Fruit fly (Drosophila melanogaster) whole organism, adult: ENCODE results near the gene CG32633.

Experiments used
- CG11617 ChIP-seq: fragments of 200-800 bp; sonication (Bioruptor generic); optimal IDR thresholded peaks from 2 replicates; lab custom pipeline; 2017; ENCODE audit warnings: mild to moderate bottlenecking, missing biosample characterization, missing genetic modification reagents, missing genetic modification characterization
- CG12768 ChIP-seq: fragments of 200-800 bp; sonication (Bioruptor generic); optimal IDR thresholded peaks from 2 replicates; lab custom pipeline; 2017; ENCODE audit warnings: missing biosample characterization, missing genetic modification characterization, mild to moderate bottlenecking, moderate library complexity, missing genetic modification reagents
- CG14711 ChIP-seq: fragments of 200-800 bp; sonication (Bioruptor generic); optimal IDR thresholded peaks from 2 replicates; lab custom pipeline; 2018; ENCODE audit warnings: missing biosample characterization, mild to moderate bottlenecking, missing genetic modification characterization, moderate library complexity
- CG5204 ChIP-seq: fragments of 200-800 bp; sonication (Bioruptor generic); optimal IDR thresholded peaks from 2 replicates; lab custom pipeline; 2016; ENCODE audit warnings: missing biosample characterization, missing genetic modification characterization
- CG7101 ChIP-seq: fragments of 200-800 bp; sonication (Bioruptor generic); optimal IDR thresholded peaks from 2 replicates; lab custom pipeline; 2018; ENCODE audit warnings: missing biosample characterization, mild to moderate bottlenecking, missing genetic modification characterization, moderate library complexity
- Crg-1 ChIP-seq: fragments of 200-800 bp; sonication (Bioruptor generic); optimal IDR thresholded peaks from 2 replicates; lab custom pipeline; 2016; ENCODE audit warnings: missing biosample characterization, missing genetic modification characterization
- Hr96 ChIP-seq: fragments of 200-800 bp; sonication (Bioruptor generic); optimal IDR thresholded peaks from 2 replicates; lab custom pipeline; 2016; ENCODE audit warnings: missing biosample characterization, missing genetic modification characterization
- cic ChIP-seq: fragments of 200-800 bp; sonication (Bioruptor generic); optimal IDR thresholded peaks from 2 replicates; lab custom pipeline; 2017; ENCODE audit warnings: missing biosample characterization, mild to moderate bottlenecking, missing genetic modification characterization, moderate library complexity
- kay ChIP-seq: fragments of 200-800 bp; sonication (Bioruptor generic); peaks from one replicate; lab custom pipeline; 2016; ENCODE audit warnings: missing biosample characterization, missing genetic modification characterization, borderline replicate concordance
- ovo ChIP-seq: fragments of 200-800 bp; sonication (Bioruptor generic); optimal IDR thresholded peaks from 2 replicates; lab custom pipeline; 2016; ENCODE audit warnings: missing biosample characterization, missing genetic modification characterization
- pad ChIP-seq: fragments of 200-800 bp; sonication (Bioruptor generic); optimal IDR thresholded peaks from 3 replicates; lab custom pipeline; 2017; ENCODE audit warnings: missing biosample characterization, missing genetic modification characterization, mild to moderate bottlenecking, moderate library complexity, missing genetic modification reagents
- tj ChIP-seq: fragments of 200-800 bp; sonication (Bioruptor generic); optimal IDR thresholded peaks from 3 replicates; lab custom pipeline; 2017; ENCODE audit warnings: missing biosample characterization, mild to moderate bottlenecking, missing genetic modification characterization, moderate library complexity

- TF ChIP-seq Crg-1 (GFP tag; lab: Kevin White, UChicago) (no peak), tj (GFP tag; lab: Kevin White, UChicago) (no peak), ovo (GFP tag; lab: Kevin White, UChicago) (no peak), kay (GFP tag; lab: Kevin White, UChicago) (no peak), CG11617 (GFP tag; lab: Kevin White, UChicago) (no peak), cic (no peak), CG7101 (no peak), pad (GFP tag; lab: Kevin White, UChicago) (no peak), CG14711 (tag; lab: Kevin White, UChicago) (no peak), CG12768 (GFP tag; lab: Kevin White, UChicago) (no peak), Hr96 (GFP tag; lab: Kevin White, UChicago) (no peak), CG5204 (GFP tag; lab: Kevin White, UChicago) (no peak)
Measured at dm6 chrX:13561371-13561770, at the start of gene CG32633.
